Worm (Caenorhabditis elegans): Measurements from ENCODE around the gene nmy-1.

The nmy-1 gene

ce11 chrX:2939526-2939925 lies 30.2 kb downstream of the nmy-1 start:
- TF ChIP-seq mes-2 (tag; optimal IDR thresholded peaks at IDR 0.05; ENCODE audit: poor library complexity, severe bottlenecking) = peak; percentile 17
- no peak for TF ChIP-seq tra-1 (GFP tag; IDR thresholded peaks at IDR 0.05)
- TF ChIP-seq unc-62 (GFP tag; optimal IDR thresholded peaks at IDR 0.05 in 1 of 2) = peak in 1 of 2 experiments; percentile 51
- no peak for TF ChIP-seq unc-62 (tag; optimal IDR thresholded peaks at IDR 0.05)
- no peak for TF ChIP-seq spr-3 (GFP tag; optimal IDR thresholded peaks at IDR 0.05)
- no peak for TF ChIP-seq snpc-4 (tag; optimal IDR thresholded peaks at IDR 0.05)
- no peak for TF ChIP-seq daf-16 (GFP tag; optimal IDR thresholded peaks at IDR 0.05)
- TF ChIP-seq daf-16 (tag; optimal IDR thresholded peaks at IDR 0.05) = peak; percentile 56
- peak; percentile 35 for TF ChIP-seq hlh-30 (tag; optimal IDR thresholded peaks at IDR 0.05; ENCODE audit: insufficient read depth)
- TF ChIP-seq Y5F2A.4 (GFP tag; optimal IDR thresholded peaks at IDR 0.05) = no peak

- no peak for TF ChIP-seq hmg-1.1 (GFP tag; IDR thresholded peaks at IDR 0.05)
Observed at ce11 chrX:2940572-2940971, 31.2 kb downstream of the nmy-1 start, which contains the start of gene pfk-1.1. Gene pfk-1.1 (plus strand): TSS chrX:2940872.

- TF ChIP-seq duxl-1 (tag; optimal IDR thresholded peaks at IDR 0.05; ENCODE audit: poor library complexity) (no peak), fkh-10 (GFP tag; optimal IDR thresholded peaks at IDR 0.05) (no peak), spr-3 (GFP tag; optimal IDR thresholded peaks at IDR 0.05) (no peak), nhr-42 (GFP tag; IDR thresholded peaks at IDR 0.05) (0 out of 2 replicates have a peak, but pooled peaks have one; percentile 18), set-16 (GFP tag; IDR thresholded peaks at IDR 0.05) (peak; percentile 83), tag-97 (GFP tag; IDR thresholded peaks at IDR 0.05) (0 out of 2 replicates have a peak, but pooled peaks have one; percentile 58), F44E2.7 (GFP tag; IDR thresholded peaks at IDR 0.05) (0 out of 2 replicates have a peak, but pooled peaks have one; percentile 42), lin-29 (GFP tag; IDR thresholded peaks at IDR 0.05) (no peak), fos-1 (tag; optimal IDR thresholded peaks at IDR 0.05) (no peak), egl-43 (GFP tag; IDR thresholded peaks at IDR 0.05) (peak; percentile 59; the same call in 1 of the 2 replicates), ama-1 (optimal IDR thresholded peaks at IDR 0.05) (no peak), mxl-3 (GFP tag; optimal IDR thresholded peaks at IDR 0.05) (no peak), ceh-32 (tag; optimal IDR thresholded peaks at IDR 0.05; ENCODE audit: poor library complexity) (no peak), hlh-30 (tag; optimal IDR thresholded peaks at IDR 0.05; ENCODE audit: insufficient read depth) (no peak), zip-2 (tag; optimal IDR thresholded peaks at IDR 0.05) (no peak), snpc-4 (tag; optimal IDR thresholded peaks at IDR 0.05) (no peak)
Observed at ce11 chrX:2942327-2942726, 33.0 kb downstream of the nmy-1 start.

- TF ChIP-seq Y48G9A.11 (GFP tag; IDR thresholded peaks at IDR 0.05) = no peak
- peak in 1 of 2 experiments; percentile 91 for TF ChIP-seq unc-62 (GFP tag; optimal IDR thresholded peaks at IDR 0.05 in 1 of 2)
- no peak for TF ChIP-seq unc-62 (tag; optimal IDR thresholded peaks at IDR 0.05)
Observed at ce11 chrX:2943611-2944010, 34.3 kb downstream of the nmy-1 start.

- TF ChIP-seq madf-5 (GFP tag; IDR thresholded peaks at IDR 0.05) (no peak), set-16 (GFP tag; IDR thresholded peaks at IDR 0.05) (peak; percentile 54)
Observed at ce11 chrX:2945950-2946349, 36.6 kb downstream of the nmy-1 start.

ce11 chrX:2946508-2947005 lies 37.2 kb downstream of the nmy-1 start, which contains the start of the genes Y41G9A.10 and Y41G9A.5:
Gene Y41G9A.10 (minus strand): TSS chrX:2946558.
Gene Y41G9A.5 (plus strand): TSS chrX:2946667.
- TF ChIP-seq unc-62 (GFP tag; optimal IDR thresholded peaks at IDR 0.05 in 1 of 2) = peak in 1 of 2 experiments; percentile 62
- TF ChIP-seq unc-62 (tag; optimal IDR thresholded peaks at IDR 0.05) = no peak
- no peak for TF ChIP-seq ZK546.5 (tag; optimal IDR thresholded peaks at IDR 0.05)
- TF ChIP-seq mxl-3 (GFP tag; optimal IDR thresholded peaks at IDR 0.05) = peak; percentile 41
- peak; percentile 93 for TF ChIP-seq aha-1 (tag)
- peak; percentile 48 for TF ChIP-seq hlh-30 (tag; optimal IDR thresholded peaks at IDR 0.05; ENCODE audit: insufficient read depth)
- TF ChIP-seq nhr-28 (tag; optimal IDR thresholded peaks at IDR 0.05) = peak; percentile 30
- TF ChIP-seq rbr-2 (tag; optimal IDR thresholded peaks at IDR 0.05) = no peak
